Worm (Caenorhabditis elegans) whole organism, mixed stage, embryonic: ENCODE measurements around the gene srxa-1.
A peak's percentile ranks its signal among the peaks of the same experiment; 100 is the strongest.

Source experiments
- bed-3 ChIP-seq: fragments of 200-800 bp; sonication (Bioruptor generic); optimal IDR thresholded peaks from 3 replicates; lab custom pipeline; 2018; ENCODE audit warnings: mild to moderate bottlenecking, missing genetic modification characterization, moderate library complexity, missing compliant biosample characterization
- blmp-1 ChIP-seq: fragments of 150-350 bp; optimal IDR thresholded peaks from 2 replicates; lab custom pipeline; 2014; ENCODE audit warnings: missing biosample characterization, missing genetic modification characterization
- ceh-39 ChIP-seq: fragments of 150-350 bp; optimal IDR thresholded peaks from 2 replicates; lab custom pipeline; 2014; ENCODE audit warnings: missing biosample characterization, missing genetic modification characterization
- ceh-43 ChIP-seq: fragments of 200-800 bp; sonication (Bioruptor generic); optimal IDR thresholded peaks from 2 replicates; lab custom pipeline; 2018; ENCODE audit warnings: mild to moderate bottlenecking, missing genetic modification characterization, moderate library complexity, missing compliant biosample characterization
- ceh-83 ChIP-seq: fragments of 200-800 bp; sonication (Bioruptor generic); optimal IDR thresholded peaks from 2 replicates; lab custom pipeline; 2018; ENCODE audit warnings: mild to moderate bottlenecking, missing genetic modification characterization, missing compliant biosample characterization
- ces-1 ChIP-seq: fragments of 150-350 bp; optimal IDR thresholded peaks from 2 replicates; lab custom pipeline; 2014; ENCODE audit warnings: missing biosample characterization, missing genetic modification reagents, missing genetic modification characterization
- cnd-1 ChIP-seq: fragments of 200-800 bp; sonication (Bioruptor generic); optimal IDR thresholded peaks from 2 replicates; lab custom pipeline; 2018; ENCODE audit warnings: mild to moderate bottlenecking, missing genetic modification characterization, missing compliant biosample characterization
- drap-1 ChIP-seq: fragments of 200-800 bp; sonication (Bioruptor generic); optimal IDR thresholded peaks from 3 replicates; lab custom pipeline; 2018; ENCODE audit warnings: mild to moderate bottlenecking, missing genetic modification characterization, missing compliant biosample characterization
- elt-1 ChIP-seq: sonication (generic microtip); optimal IDR thresholded peaks from 2 replicates; lab custom pipeline; 2017; ENCODE audit warnings: missing genetic modification characterization, mild to moderate bottlenecking, missing compliant biosample characterization, antibody characterized with exemption, moderate library complexity, borderline replicate concordance; ENCODE audit not compliant: insufficient read depth
- elt-3 ChIP-seq: fragments of 150-350 bp; optimal IDR thresholded peaks from 2 replicates; lab custom pipeline; 2014; ENCODE audit warnings: missing biosample characterization, missing genetic modification characterization
- flh-1 ChIP-seq: fragments of 200-800 bp; sonication (Bioruptor generic); optimal IDR thresholded peaks from 2 replicates; lab custom pipeline; 2018; ENCODE audit warnings: mild to moderate bottlenecking, missing genetic modification characterization, moderate library complexity, missing compliant biosample characterization
- hlh-1 ChIP-seq: fragments of 150-350 bp; optimal IDR thresholded peaks from 2 replicates; lab custom pipeline; 2014; ENCODE audit warnings: missing biosample characterization, missing genetic modification reagents, missing genetic modification characterization
- lin-13 ChIP-seq: fragments of 150-350 bp; optimal IDR thresholded peaks from 2 replicates; lab custom pipeline; 2014; ENCODE audit warnings: missing biosample characterization, missing genetic modification characterization
- lin-32 ChIP-seq: fragments of 200-800 bp; sonication (Bioruptor generic); optimal IDR thresholded peaks from 2 replicates; lab custom pipeline; 2018; ENCODE audit warnings: mild to moderate bottlenecking, missing genetic modification characterization, missing compliant biosample characterization
- lsy-2 ChIP-seq: fragments of 150-350 bp; optimal IDR thresholded peaks from 2 replicates; lab custom pipeline; 2014; ENCODE audit warnings: missing biosample characterization, missing genetic modification characterization
- mab-5 ChIP-seq: fragments of 150-350 bp; optimal IDR thresholded peaks from 2 replicates; lab custom pipeline; 2014; ENCODE audit warnings: missing biosample characterization, missing genetic modification characterization
- mep-1 ChIP-seq: fragments of 150-350 bp; optimal IDR thresholded peaks from 2 replicates; lab custom pipeline; 2017; ENCODE audit warnings: missing biosample characterization, missing genetic modification reagents, missing genetic modification characterization, inconsistent platforms
- mls-2 ChIP-seq: sonication (generic microtip); optimal IDR thresholded peaks from 2 replicates; lab custom pipeline; 2016; ENCODE audit warnings: mild to moderate bottlenecking, missing genetic modification characterization, moderate library complexity, missing compliant biosample characterization
- nhr-12 ChIP-seq: fragments of 150-350 bp; optimal IDR thresholded peaks from 2 replicates; lab custom pipeline; 2014; ENCODE audit warnings: missing biosample characterization, missing genetic modification characterization
- nhr-237 ChIP-seq: fragments of 150-350 bp; optimal IDR thresholded peaks from 2 replicates; lab custom pipeline; 2014; ENCODE audit warnings: missing biosample characterization, missing genetic modification characterization
- nhr-28 ChIP-seq: fragments of 150-350 bp; optimal IDR thresholded peaks from 2 replicates; lab custom pipeline; 2014; ENCODE audit warnings: missing biosample characterization, missing genetic modification characterization
- nhr-76 ChIP-seq: sonication (generic microtip); optimal IDR thresholded peaks from 2 replicates; lab custom pipeline; 2017; ENCODE audit warnings: missing biosample characterization, missing genetic modification characterization
- pha-4 ChIP-seq: fragments of 150-350 bp; optimal IDR thresholded peaks from 2 replicates; lab custom pipeline; 2018; ENCODE audit warnings: missing biosample characterization, missing genetic modification reagents, missing genetic modification characterization
- sem-2 ChIP-seq: fragments of 200-800 bp; sonication (Bioruptor generic); optimal IDR thresholded peaks from 2 replicates; lab custom pipeline; 2018; ENCODE audit warnings: mild to moderate bottlenecking, missing genetic modification characterization, missing compliant biosample characterization
- snpc-4 ChIP-seq: fragments of 150-350 bp; optimal IDR thresholded peaks from 2 replicates; lab custom pipeline; 2014; ENCODE audit warnings: missing biosample characterization, missing genetic modification characterization
- sptf-1 ChIP-seq: sonication (generic microtip); optimal IDR thresholded peaks from 2 replicates; lab custom pipeline; 2017; ENCODE audit warnings: mild to moderate bottlenecking, missing genetic modification characterization, moderate library complexity, missing compliant biosample characterization
- unc-120 ChIP-seq: sonication (generic microtip); optimal IDR thresholded peaks from 2 replicates; lab custom pipeline; 2017; ENCODE audit warnings: missing genetic modification characterization, missing compliant biosample characterization; ENCODE audit not compliant: poor library complexity, severe bottlenecking
- unc-39 ChIP-seq: fragments of 150-350 bp; optimal IDR thresholded peaks from 2 replicates; lab custom pipeline; 2014; ENCODE audit warnings: missing biosample characterization, missing genetic modification characterization
- unc-62 ChIP-seq: fragments of 150-350 bp; optimal IDR thresholded peaks from 2 replicates; lab custom pipeline; 2014; ENCODE audit warnings: missing biosample characterization, missing genetic modification reagents, missing genetic modification characterization
- zip-8 ChIP-seq: fragments of 150-350 bp; optimal IDR thresholded peaks from 2 replicates; lab custom pipeline; 2014; ENCODE audit warnings: missing biosample characterization, missing genetic modification characterization
- ztf-11 ChIP-seq: fragments of 150-350 bp; optimal IDR thresholded peaks from 2 replicates; lab custom pipeline; 2014; ENCODE audit warnings: missing biosample characterization, missing genetic modification characterization

Gene srxa-1

DNA sequence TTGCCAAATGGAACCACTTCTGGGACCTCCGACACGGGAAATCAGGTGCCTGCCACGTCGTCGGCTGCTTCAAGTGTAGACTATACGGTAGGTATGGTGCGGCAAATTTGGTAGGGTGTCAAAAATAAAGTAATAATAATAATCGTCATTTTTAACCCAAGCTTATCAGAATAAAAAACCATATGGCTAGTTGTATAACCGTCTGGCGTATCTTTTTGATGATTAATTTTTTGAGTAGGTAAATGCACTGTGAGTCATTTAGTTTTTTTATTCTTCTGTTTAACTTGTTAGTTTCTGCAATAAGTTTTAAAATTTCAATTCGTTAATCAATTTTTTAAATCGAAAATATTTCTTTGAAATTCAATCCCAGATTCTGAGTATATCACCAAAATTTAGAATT is 23.6 kb downstream of the srxa-1 start:
- no peak for TF ChIP-seq blmp-1
- TF ChIP-seq pha-4 (tag; lab: Kevin White, UChicago): no peak

DNA sequence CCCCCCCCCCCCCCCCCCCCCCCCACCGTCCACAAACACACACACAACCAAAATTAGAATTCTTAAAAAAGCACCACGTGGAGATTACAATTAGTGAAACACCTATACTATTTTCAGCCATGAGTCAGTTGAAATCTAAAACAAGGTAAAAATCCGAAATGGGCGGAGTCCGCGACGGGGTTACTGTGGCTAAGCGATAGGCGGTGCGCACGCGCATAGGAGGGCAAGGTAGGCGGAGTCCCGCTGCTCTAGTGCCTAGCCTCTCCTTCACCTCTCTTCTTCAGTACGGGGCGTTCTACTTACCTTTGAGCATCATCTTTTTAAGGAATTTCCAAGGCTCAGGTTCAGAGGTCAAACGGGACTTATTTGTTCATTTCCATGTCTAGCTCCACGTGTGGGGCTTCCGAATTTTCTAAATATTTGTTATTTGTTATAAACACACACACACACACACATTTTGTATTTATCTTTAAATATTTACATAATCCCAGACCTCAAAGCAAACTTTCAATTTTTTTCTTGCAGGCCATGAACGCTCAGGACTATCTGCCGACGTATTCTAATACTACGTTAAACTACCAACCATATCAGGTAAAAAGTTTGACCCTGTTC is 24.6 kb downstream of the srxa-1 start:
- TF ChIP-seq pha-4 (tag; lab: Kevin White, UChicago) (peak; percentile 99), nhr-12 (no peak), sptf-1 (peak; percentile 62), lsy-2 (tag; lab: Kevin White, UChicago) (peak; percentile 22), ceh-83 (GFP tag; lab: Kevin White, UChicago) (peak; percentile 45), sem-2 (GFP tag; lab: Kevin White, UChicago) (no peak), nhr-28 (tag; lab: Kevin White, UChicago) (no peak)
- TF ChIP-seq, all 35 proteins: peak for 4

DNA sequence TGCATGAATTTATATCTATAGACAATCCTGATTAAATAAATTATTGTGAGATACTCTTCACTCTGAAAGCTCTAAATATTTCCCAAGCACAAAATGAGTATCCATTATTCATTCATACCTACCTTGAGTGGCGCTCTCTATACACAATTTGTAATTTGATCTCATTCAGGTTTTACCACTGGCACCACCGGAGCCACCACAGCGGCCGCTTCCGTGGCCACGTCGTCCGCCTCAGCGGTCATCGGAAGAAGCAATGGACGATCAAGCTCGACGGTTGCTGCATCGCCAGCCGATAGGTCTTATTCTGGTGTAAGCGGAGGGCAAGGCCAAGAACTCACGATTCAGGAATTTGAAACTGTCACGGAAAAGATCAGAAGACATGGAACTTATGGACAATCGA is 25.4 kb downstream of the srxa-1 start:
- no peak for TF ChIP-seq ceh-43 (GFP tag; lab: Kevin White, UChicago)
- TF ChIP-seq flh-1: no peak
- no peak for TF ChIP-seq mep-1 (tag; lab: Kevin White, UChicago)
- no peak for TF ChIP-seq blmp-1
- no peak for TF ChIP-seq snpc-4 (tag; lab: Kevin White, UChicago)
- no peak for TF ChIP-seq bed-3 (GFP tag; lab: Kevin White, UChicago)
- no peak for TF ChIP-seq cnd-1 (tag; lab: Kevin White, UChicago)
- no peak for TF ChIP-seq drap-1 (GFP tag; lab: Kevin White, UChicago)

DNA sequence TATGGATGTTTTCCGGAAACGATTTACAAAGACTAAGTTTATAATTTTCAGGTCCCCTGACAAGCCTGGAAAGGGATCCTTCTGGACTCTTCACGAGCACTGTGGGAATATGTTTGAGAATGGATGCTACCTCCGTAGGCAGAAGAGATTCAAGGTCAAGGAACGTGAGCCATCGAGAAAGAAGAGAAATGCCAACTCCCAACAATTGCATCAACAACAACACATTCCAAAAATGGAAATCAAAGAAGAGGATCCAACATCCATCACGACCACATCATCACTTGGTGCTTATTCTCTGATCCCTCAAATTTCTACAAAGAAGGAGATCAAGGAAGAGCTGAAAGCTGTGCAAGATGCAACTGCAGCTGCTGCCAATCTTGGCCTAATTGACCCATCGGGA is 26.2 kb downstream of the srxa-1 start:
- TF ChIP-seq nhr-12: no peak
- no peak for TF ChIP-seq ztf-11 (tag; lab: Kevin White, UChicago)
- no peak for TF ChIP-seq sem-2 (GFP tag; lab: Kevin White, UChicago)
- no peak for TF ChIP-seq blmp-1
- no peak for TF ChIP-seq nhr-237 (tag; lab: Kevin White, UChicago)
- no peak for TF ChIP-seq sptf-1
- no peak for TF ChIP-seq hlh-1 (tag; lab: Kevin White, UChicago)
- TF ChIP-seq lsy-2 (tag; lab: Kevin White, UChicago): no peak
- TF ChIP-seq bed-3 (GFP tag; lab: Kevin White, UChicago): no peak
- no peak for TF ChIP-seq elt-3 (tag; lab: Kevin White, UChicago)
- no peak for TF ChIP-seq ces-1 (GFP tag; lab: Kevin White, UChicago)
- no peak for TF ChIP-seq mab-5 (tag; lab: Kevin White, UChicago)
- TF ChIP-seq elt-1 (tag; lab: Kevin White, UChicago): no peak
- TF ChIP-seq zip-8 (tag; lab: Kevin White, UChicago): no peak
- no peak for TF ChIP-seq unc-120
- TF ChIP-seq unc-62 (GFP tag; lab: Kevin White, UChicago): no peak
- no peak for TF ChIP-seq ceh-83 (GFP tag; lab: Kevin White, UChicago)
- no peak for TF ChIP-seq mls-2 (tag; lab: Kevin White, UChicago)
- no peak for TF ChIP-seq nhr-76 (tag; lab: Kevin White, UChicago)
- TF ChIP-seq pha-4 (tag; lab: Kevin White, UChicago): no peak

DNA sequence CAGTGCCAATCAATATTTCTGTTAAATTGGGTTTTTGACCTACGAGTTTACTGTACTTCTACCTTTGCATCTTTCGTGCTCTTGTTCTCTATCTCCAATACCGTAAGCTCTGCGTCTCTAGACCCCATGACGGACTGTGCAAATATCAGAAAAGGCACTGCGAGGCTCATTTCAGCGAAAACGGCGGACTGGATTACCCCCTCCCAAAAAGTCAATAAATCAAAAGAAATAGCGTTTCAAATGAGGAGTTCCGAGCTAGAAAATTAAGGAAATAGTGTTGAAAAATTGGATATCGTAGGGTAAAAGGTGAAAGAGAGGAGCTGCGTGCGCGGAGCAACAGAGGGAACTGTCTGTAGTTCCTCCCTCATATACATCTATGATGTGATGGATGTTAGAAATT is 29.9 kb downstream of the srxa-1 start:
- no peak for TF ChIP-seq ceh-83 (GFP tag; lab: Kevin White, UChicago)
- no peak for TF ChIP-seq sptf-1
- no peak for TF ChIP-seq lin-32 (GFP tag; lab: Kevin White, UChicago)
- TF ChIP-seq pha-4 (tag; lab: Kevin White, UChicago): no peak
- no peak for TF ChIP-seq flh-1
- TF ChIP-seq unc-39 (tag; lab: Kevin White, UChicago): no peak
- TF ChIP-seq nhr-12: no peak
- peak; percentile 28 for TF ChIP-seq unc-120
- TF ChIP-seq drap-1 (GFP tag; lab: Kevin White, UChicago): no peak
- no peak for TF ChIP-seq lin-13
- peak; percentile 34 for TF ChIP-seq nhr-237 (tag; lab: Kevin White, UChicago)
- no peak for TF ChIP-seq ceh-39 (tag; lab: Kevin White, UChicago)
- TF ChIP-seq, all 35 proteins: peak for 2
